Fruit fly (Drosophila melanogaster) whole organism, embryonic: ENCODE measurements around the gene CG32052.

Experiments
- Atf6 ChIP-seq: fragments of 200-800 bp; sonication (Bioruptor generic); IDR thresholded peaks from 2 replicates; pipeline ENCODE4 v1.3.6; 2022; ENCODE audit warnings: missing biosample characterization, missing genetic modification characterization
- CG10366 ChIP-seq: fragments of 200-800 bp; sonication (Bioruptor generic); IDR thresholded peaks from 2 replicates; pipeline ENCODE4 v1.3.6; 2022; ENCODE audit warnings: missing biosample characterization, missing genetic modification characterization
- CG10959 ChIP-seq: fragments of 200-800 bp; sonication (Bioruptor generic); IDR thresholded peaks from 2 replicates; pipeline ENCODE4 v1.3.6; 2022; ENCODE audit warnings: missing biosample characterization, missing genetic modification characterization
- CG12219 ChIP-seq: fragments of 200-800 bp; sonication (Bioruptor generic); optimal IDR thresholded peaks from 3 replicates; lab custom pipeline; 2018; ENCODE audit warnings: missing biosample characterization, mild to moderate bottlenecking, missing genetic modification characterization
- CG13775 ChIP-seq: fragments of 200-800 bp; sonication (Bioruptor generic); optimal IDR thresholded peaks from 3 replicates; lab custom pipeline; 2017; ENCODE audit warnings: missing biosample characterization, mild to moderate bottlenecking, missing genetic modification characterization
- CG15011 ChIP-seq: fragments of 200-800 bp; sonication (Bioruptor generic); optimal IDR thresholded peaks from 3 replicates; lab custom pipeline; 2018; ENCODE audit warnings: missing biosample characterization, mild to moderate bottlenecking, missing genetic modification characterization
- CG18011 ChIP-seq: fragments of 200-800 bp; sonication (Bioruptor generic); optimal IDR thresholded peaks from 2 replicates; lab custom pipeline; 2017; ENCODE audit warnings: missing biosample characterization, missing genetic modification characterization, mild to moderate bottlenecking, moderate library complexity, missing genotype
- CG18476 ChIP-seq: fragments of 200-800 bp; sonication (Bioruptor generic); optimal IDR thresholded peaks from 2 replicates; lab custom pipeline; 2016; ENCODE audit warnings: missing biosample characterization, mild to moderate bottlenecking, missing genetic modification characterization
- CG2889 ChIP-seq: fragments of 200-800 bp; sonication (Bioruptor generic); IDR thresholded peaks from 3 replicates; pipeline ENCODE4 v1.3.6; 2022; ENCODE audit warnings: missing biosample characterization, missing genetic modification characterization
- CG3065 ChIP-seq: fragments of 200-800 bp; sonication (Bioruptor generic); optimal IDR thresholded peaks from 2 replicates; lab custom pipeline; 2016; ENCODE audit warnings: missing biosample characterization, missing genetic modification characterization
- CG31388 ChIP-seq: fragments of 200-800 bp; sonication (Bioruptor generic); optimal IDR thresholded peaks from 2 replicates; lab custom pipeline; 2016; ENCODE audit warnings: missing biosample characterization, missing genetic modification characterization
- CG3847 ChIP-seq: fragments of 200-800 bp; sonication (Bioruptor generic); IDR thresholded peaks from 2 replicates; pipeline ENCODE4 v1.3.6; 2022; ENCODE audit warnings: missing biosample characterization, missing genetic modification characterization
- CG4360 ChIP-seq: fragments of 200-800 bp; sonication (Bioruptor generic); IDR thresholded peaks from 2 replicates; pipeline ENCODE4 v1.3.6; 2022; ENCODE audit warnings: missing biosample characterization, missing genetic modification characterization
- CG4404 ChIP-seq: fragments of 200-800 bp; sonication (Bioruptor generic); IDR thresholded peaks from 2 replicates; pipeline ENCODE4 v1.3.6; 2022; ENCODE audit warnings: missing biosample characterization, missing genetic modification characterization
- CG6654 ChIP-seq: fragments of 200-800 bp; sonication (Bioruptor generic); optimal IDR thresholded peaks from 2 replicates; lab custom pipeline; 2017; ENCODE audit warnings: missing biosample characterization, mild to moderate bottlenecking, missing genetic modification characterization
- CG6813 ChIP-seq: fragments of 200-800 bp; sonication (Bioruptor generic); optimal IDR thresholded peaks from 2 replicates; lab custom pipeline; 2017; ENCODE audit warnings: missing biosample characterization, missing genetic modification characterization, mild to moderate bottlenecking, moderate library complexity, missing genetic modification reagents
- CTCF ChIP-seq: fragments of 200-800 bp; sonication (Bioruptor generic); optimal IDR thresholded peaks from 2 replicates; lab custom pipeline; 2017; ENCODE audit warnings: missing biosample characterization, mild to moderate bottlenecking, missing genetic modification characterization, moderate library complexity
- Deaf1 ChIP-seq: fragments of 200-800 bp; optimal IDR thresholded peaks from 3 replicates; lab custom pipeline; 2019; ENCODE audit warnings: missing biosample characterization, mild to moderate bottlenecking, missing genetic modification characterization, moderate library complexity
- Elba2 ChIP-seq: fragments of 200-800 bp; sonication (Bioruptor generic); optimal IDR thresholded peaks from 3 replicates; lab custom pipeline; 2016; ENCODE audit warnings: missing biosample characterization, missing genetic modification characterization
- H2.0 ChIP-seq: fragments of 200-800 bp; sonication (Bioruptor generic); IDR thresholded peaks from 2 replicates; pipeline ENCODE4 v1.3.6; 2022; ENCODE audit warnings: missing biosample characterization, missing genetic modification characterization
- HLH4C ChIP-seq: fragments of 200-800 bp; sonication (Bioruptor generic); IDR thresholded peaks from 3 replicates; pipeline ENCODE4 v1.3.6; 2022; ENCODE audit warnings: missing biosample characterization, missing genetic modification characterization; ENCODE audit not compliant: partially characterized antibody
- MBD-R2 ChIP-seq: fragments of 200-800 bp; sonication (Bioruptor generic); IDR thresholded peaks from 2 replicates; pipeline ENCODE4 v1.3.6; 2022; ENCODE audit warnings: missing biosample characterization, missing genetic modification characterization
- Mad ChIP-seq: fragments of 200-800 bp; sonication (Bioruptor generic); optimal IDR thresholded peaks from 2 replicates; lab custom pipeline; 2016; ENCODE audit warnings: missing biosample characterization, missing genetic modification characterization
- Nf-YA ChIP-seq: fragments of 200-800 bp; sonication (Bioruptor generic); IDR thresholded peaks from 2 replicates; pipeline ENCODE4 v1.3.6; 2022; ENCODE audit warnings: missing biosample characterization, missing genetic modification characterization
- Ptx1 ChIP-seq: fragments of 200-800 bp; sonication (Bioruptor generic); IDR thresholded peaks from 2 replicates; pipeline ENCODE4 v1.3.6; 2022; ENCODE audit warnings: missing biosample characterization, missing genetic modification characterization
- Rfx ChIP-seq: fragments of 200-800 bp; sonication (Bioruptor generic); IDR thresholded peaks from 2 replicates; pipeline ENCODE4 v1.3.6; 2022; ENCODE audit warnings: missing biosample characterization, missing genetic modification characterization
- Sox100B ChIP-seq: fragments of 200-800 bp; sonication (Bioruptor generic); optimal IDR thresholded peaks from 3 replicates; lab custom pipeline; 2018; ENCODE audit warnings: missing biosample characterization, mild to moderate bottlenecking, missing genetic modification characterization
- Spps ChIP-seq: fragments of 200-800 bp; sonication (Bioruptor generic); optimal IDR thresholded peaks from 2 replicates; lab custom pipeline; 2018; ENCODE audit warnings: missing biosample characterization, mild to moderate bottlenecking, missing genetic modification characterization
- ab ChIP-seq: fragments of 200-800 bp; sonication (Bioruptor generic); optimal IDR thresholded peaks from 2 replicates; lab custom pipeline; 2016; ENCODE audit warnings: missing biosample characterization, missing genetic modification characterization
- az2 ChIP-seq: fragments of 200-800 bp; sonication (Bioruptor generic); optimal IDR thresholded peaks from 3 replicates; lab custom pipeline; 2016; ENCODE audit warnings: missing biosample characterization, missing genetic modification characterization
- dmrt99B ChIP-seq: fragments of 200-800 bp; sonication (Bioruptor generic); optimal IDR thresholded peaks from 2 replicates; lab custom pipeline; 2018; ENCODE audit warnings: missing biosample characterization, mild to moderate bottlenecking, missing genetic modification characterization, moderate library complexity
- eve ChIP-seq, 2 experiments: fragments of >200 bp; optimal IDR thresholded peaks; 2 replicates each; lab custom pipeline; 2017; ENCODE audit warnings: missing biosample characterization in 2 of 2, missing genetic modification characterization in 2 of 2
- exex ChIP-seq: fragments of 200-800 bp; sonication (Bioruptor generic); optimal IDR thresholded peaks from 4 replicates; lab custom pipeline; 2018; ENCODE audit warnings: missing biosample characterization, mild to moderate bottlenecking, missing genetic modification characterization, moderate library complexity
- fd3F ChIP-seq: fragments of 200-800 bp; sonication (Bioruptor generic); optimal IDR thresholded peaks from 2 replicates; lab custom pipeline; 2018; ENCODE audit warnings: missing biosample characterization, mild to moderate bottlenecking, missing genetic modification characterization, moderate library complexity
- fru ChIP-seq: fragments of >200 bp; optimal IDR thresholded peaks from 2 replicates; lab custom pipeline; 2017
- gsb ChIP-seq: fragments of 200-800 bp; sonication (Bioruptor generic); IDR thresholded peaks from 2 replicates; pipeline ENCODE4 v1.3.6; 2022; ENCODE audit warnings: missing biosample characterization, missing genetic modification characterization
- h ChIP-seq: fragments of >200 bp; optimal IDR thresholded peaks from 2 replicates; lab custom pipeline; 2017
- mirr ChIP-seq: fragments of 200-800 bp; sonication (Bioruptor generic); optimal IDR thresholded peaks from 3 replicates; lab custom pipeline; 2018; ENCODE audit warnings: missing biosample characterization, mild to moderate bottlenecking, missing genetic modification characterization
- pho ChIP-seq: fragments of 200-800 bp; sonication (Bioruptor generic); optimal IDR thresholded peaks from 2 replicates; lab custom pipeline; 2016; ENCODE audit warnings: missing biosample characterization, missing genetic modification characterization
- ranshi ChIP-seq: fragments of 200-800 bp; sonication (Bioruptor generic); IDR thresholded peaks from 2 replicates; pipeline ENCODE4 v1.3.6; 2022; ENCODE audit warnings: missing biosample characterization, missing genetic modification characterization
- sqz ChIP-seq: fragments of 200-800 bp; sonication (Bioruptor generic); optimal IDR thresholded peaks from 3 replicates; lab custom pipeline; 2018; ENCODE audit warnings: missing biosample characterization, mild to moderate bottlenecking, missing genetic modification characterization
- stwl ChIP-seq: fragments of 200-800 bp; sonication (Bioruptor generic); optimal IDR thresholded peaks from 3 replicates; lab custom pipeline; 2018; ENCODE audit warnings: missing biosample characterization, mild to moderate bottlenecking, missing genetic modification characterization, moderate library complexity
- trh ChIP-seq: fragments of 200-800 bp; sonication (Bioruptor generic); optimal IDR thresholded peaks from 2 replicates; lab custom pipeline; 2016; ENCODE audit warnings: missing biosample characterization, missing genetic modification characterization
- zf30C ChIP-seq: fragments of 200-800 bp; sonication (Bioruptor generic); optimal IDR thresholded peaks from 3 replicates; lab custom pipeline; 2018; ENCODE audit warnings: missing biosample characterization, mild to moderate bottlenecking, missing genetic modification characterization

CG32052 gene

DNA sequence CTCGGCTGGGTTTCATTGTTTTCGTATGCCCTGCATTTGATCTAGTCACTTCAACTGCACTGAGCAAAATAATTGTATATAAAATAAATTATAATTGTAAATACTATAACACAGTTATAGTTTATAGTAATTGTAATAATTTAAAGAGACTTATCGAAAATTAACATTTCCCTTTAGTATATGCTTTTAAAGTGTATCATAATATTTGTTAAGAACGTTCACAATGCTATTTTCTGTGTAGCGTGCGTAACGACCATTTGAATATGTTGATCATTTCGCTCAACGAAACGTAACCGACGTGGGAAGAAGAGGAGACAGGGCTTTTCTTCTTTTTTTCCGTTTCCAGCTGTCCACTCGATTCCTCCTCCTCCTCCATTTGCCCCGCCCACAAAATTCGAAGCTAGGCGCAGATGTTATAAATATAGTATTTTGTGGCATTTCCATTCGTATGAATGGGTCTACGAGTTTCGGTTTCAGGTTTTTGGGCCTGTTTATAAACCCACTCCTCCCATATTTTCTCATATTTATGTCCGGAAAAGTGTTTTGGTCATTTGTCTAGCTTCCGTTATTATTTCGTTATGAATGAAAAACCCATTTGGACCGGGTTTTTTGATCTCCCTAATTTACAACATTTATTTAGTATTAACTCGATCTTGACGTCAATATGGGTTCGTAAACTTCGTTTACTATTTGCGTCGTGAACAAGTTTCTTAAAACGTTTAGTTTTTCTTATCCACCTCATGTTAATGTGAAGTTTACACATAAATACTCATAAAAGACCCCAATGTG, 69.8 kb downstream of the CG32052 start (continued):
- TF ChIP-seq CG2889 (GFP tag; lab: Robert Waterston, UW) (0 out of 3 replicates have a peak, but pooled peaks have one; percentile 40), CG6654 (peak; percentile 34), h (lab: Kevin White, UChicago) (no peak), H2.0 (GFP tag; lab: Robert Waterston, UW) (peak; percentile 57), CG10366 (GFP tag; lab: Robert Waterston, UW) (peak; percentile 67), exex (tag; lab: Kevin White, UChicago) (peak; percentile 18), CG18476 (GFP tag; lab: Kevin White, UChicago) (peak; percentile 23), zf30C (GFP tag; lab: Kevin White, UChicago) (peak; percentile 95), Elba2 (no peak), CG3065 (GFP tag; lab: Kevin White, UChicago) (peak; percentile 73), CG31388 (GFP tag; lab: Kevin White, UChicago) (peak; percentile 26), dmrt99B (tag; lab: Kevin White, UChicago) (peak; percentile 90), eve (GFP tag; optimal IDR thresholded peaks at IDR 0.05; lab: Kevin White, UChicago) (no peak), stwl (peak; percentile 38), az2 (GFP tag; lab: Kevin White, UChicago) (peak; percentile 84), CG15011 (GFP tag; lab: Kevin White, UChicago) (no peak), sqz (GFP tag; lab: Kevin White, UChicago) (peak; percentile 74), CG18011 (no peak), trh (GFP tag; lab: Kevin White, UChicago) (peak; percentile 35), ranshi (GFP tag; lab: Robert Waterston, UW) (peak; percentile 81), HLH4C (GFP tag; lab: Robert Waterston, UW) (no peak), Nf-YA (GFP tag; lab: Robert Waterston, UW) (peak; percentile 49; the same call in 1 of the 2 replicates), CG6813 (peak; percentile 72), pho (GFP tag; lab: Kevin White, UChicago) (no peak), Mad (GFP tag; lab: Kevin White, UChicago) (no peak), Spps (peak; percentile 92), mirr (GFP tag; lab: Kevin White, UChicago) (no peak), MBD-R2 (GFP tag; lab: Robert Waterston, UW) (0 out of 2 replicates have a peak, but pooled peaks have one; percentile 9), Sox100B (GFP tag; lab: Kevin White, UChicago) (peak; percentile 85), Atf6 (peak; percentile 73), ab (no peak), CG13775 (GFP tag; lab: Kevin White, UChicago) (peak; percentile 74), CG12219 (peak; percentile 56), Ptx1 (GFP tag; lab: Robert Waterston, UW) (peak; percentile 86), fru (lab: Kevin White, UChicago) (no peak), CTCF (GFP tag; lab: Kevin White, UChicago) (no peak), CG10959 (GFP tag; lab: Robert Waterston, UW) (peak; percentile 62), fd3F (GFP tag; lab: Kevin White, UChicago) (peak; percentile 46), gsb (GFP tag; lab: Robert Waterston, UW) (peak; percentile 39; the same call in 1 of the 2 replicates), CG4404 (GFP tag; lab: Robert Waterston, UW) (peak; percentile 89), Deaf1 (tag; lab: Kevin White, UChicago) (peak; percentile 68), Rfx (peak; percentile 72), CG3847 (GFP tag; lab: Robert Waterston, UW) (peak; percentile 60), CG4360 (no peak)
